Fruit fly (Drosophila melanogaster) whole organism, wandering third instar larva: Measurements from ENCODE around the gene TH1.

Experiments used
- Abd-B ChIP-seq: fragments of >200 bp; optimal IDR thresholded peaks from 2 replicates; lab custom pipeline; 2017; ENCODE audit warnings: missing biosample characterization, missing genetic modification characterization
- CG32264 ChIP-seq: fragments of 200-800 bp; sonication (Bioruptor generic); optimal IDR thresholded peaks from 2 replicates; lab custom pipeline; 2016; ENCODE audit warnings: missing biosample characterization, missing genetic modification characterization
- CG9705 ChIP-seq: fragments of 200-800 bp; sonication (Bioruptor generic); optimal IDR thresholded peaks from 2 replicates; lab custom pipeline; 2018; ENCODE audit warnings: missing biosample characterization, mild to moderate bottlenecking, missing genetic modification characterization
- CrebA ChIP-seq: fragments of 200-800 bp; sonication (Bioruptor generic); optimal IDR thresholded peaks from 2 replicates; lab custom pipeline; 2016; ENCODE audit warnings: missing biosample characterization, mild to moderate bottlenecking, missing genetic modification characterization, borderline replicate concordance
- Dfd ChIP-seq: fragments of >200 bp; optimal IDR thresholded peaks from 2 replicates; lab custom pipeline; 2017; ENCODE audit warnings: missing biosample characterization, missing genetic modification characterization
- Dif ChIP-seq: fragments of 200-275, 200-300 bp; sonication (Bioruptor generic); optimal IDR thresholded peaks from 2 replicates; lab custom pipeline; 2018; ENCODE audit warnings: missing biosample characterization, missing genetic modification characterization; ENCODE audit not compliant: partially characterized antibody
- GATAd ChIP-seq: sonication (Bioruptor generic); optimal IDR thresholded peaks from 2 replicates; lab custom pipeline; 2016; ENCODE audit warnings: missing biosample characterization, missing genetic modification characterization
- HLH106 ChIP-seq: fragments of 200-800 bp; optimal IDR thresholded peaks from 3 replicates; lab custom pipeline; 2019; ENCODE audit warnings: missing biosample characterization, mild to moderate bottlenecking, missing genetic modification characterization, moderate library complexity
- Hnf4 ChIP-seq: fragments of 200-800 bp; sonication (Bioruptor generic); optimal IDR thresholded peaks from 2 replicates; lab custom pipeline; 2016; ENCODE audit warnings: missing biosample characterization, mild to moderate bottlenecking, missing genetic modification characterization
- Hr78 ChIP-seq: fragments of >200 bp; optimal IDR thresholded peaks from 2 replicates; lab custom pipeline; 2017; ENCODE audit warnings: missing biosample characterization, missing genetic modification characterization
- Hr83 ChIP-seq: fragments of 200-300 bp; sonication (Bioruptor generic); optimal IDR thresholded peaks from 2 replicates; lab custom pipeline; 2016; ENCODE audit warnings: missing biosample characterization, mild to moderate bottlenecking, missing genetic modification characterization, moderate library complexity; ENCODE audit not compliant: poor library complexity, severe bottlenecking
- Jra ChIP-seq: sonication (Bioruptor generic); optimal IDR thresholded peaks from 2 replicates; lab custom pipeline; 2016; ENCODE audit warnings: missing biosample characterization, missing genetic modification characterization
- Mio ChIP-seq: sonication (Bioruptor generic); optimal IDR thresholded peaks from 2 replicates; lab custom pipeline; 2016; ENCODE audit warnings: missing biosample characterization, missing genetic modification characterization
- Myc ChIP-seq: fragments of >200 bp; optimal IDR thresholded peaks from 2 replicates; lab custom pipeline; 2017
- N ChIP-seq: fragments of >200 bp; optimal IDR thresholded peaks from 2 replicates; lab custom pipeline; 2018; ENCODE audit warnings: missing biosample characterization, missing external identifiers, missing genetic modification characterization
- OdsH ChIP-seq: fragments of 200-800 bp; sonication (Bioruptor generic); optimal IDR thresholded peaks from 2 replicates; lab custom pipeline; 2016; ENCODE audit warnings: missing biosample characterization, mild to moderate bottlenecking, missing genetic modification characterization
- Rel ChIP-seq, 2 experiments: fragments of 200-800 bp; sonication (Bioruptor generic) in 1 of 2; optimal IDR thresholded peaks; 2 replicates in 1 of 2; 3 replicates in 1 of 2; lab custom pipeline; 2016 to 2019; ENCODE audit warnings: mild to moderate bottlenecking in 2 of 2, missing biosample characterization in 2 of 2, missing genetic modification characterization in 2 of 2, moderate library complexity in 1 of 2
- Sp1 ChIP-seq: fragments of 200-800 bp; sonication (Bioruptor generic); optimal IDR thresholded peaks from 3 replicates; lab custom pipeline; 2019; ENCODE audit warnings: missing biosample characterization, mild to moderate bottlenecking, missing genetic modification characterization, moderate library complexity
- Vsx2 ChIP-seq: fragments of 200-300, 225-300 bp; sonication (Bioruptor generic); optimal IDR thresholded peaks from 2 replicates; lab custom pipeline; 2018; ENCODE audit warnings: missing biosample characterization, missing genetic modification characterization; ENCODE audit not compliant: partially characterized antibody
- br ChIP-seq: fragments of 200-800 bp; sonication (Bioruptor generic); optimal IDR thresholded peaks from 2 replicates; lab custom pipeline; 2016; ENCODE audit warnings: missing biosample characterization, missing genetic modification characterization
- brk ChIP-seq: fragments of 200-800 bp; sonication (Bioruptor generic); optimal IDR thresholded peaks from 2 replicates; lab custom pipeline; 2016; ENCODE audit warnings: missing biosample characterization, mild to moderate bottlenecking, missing genetic modification characterization
- dl ChIP-seq, 2 experiments: fragments of 175-275, 200-275 bp in 1 of 2; fragments of 200-275 bp in 1 of 2; sonication (Bioruptor generic); optimal IDR thresholded peaks; lab custom pipeline; 2018; ENCODE audit warnings: mild to moderate bottlenecking in 2 of 2, missing biosample characterization in 2 of 2, missing genetic modification characterization in 2 of 2, moderate library complexity in 2 of 2; ENCODE audit not compliant: partially characterized antibody in 2 of 2, insufficient read depth in 1 of 2
- dmrt93B ChIP-seq: fragments of 200-800 bp; sonication (Bioruptor generic); optimal IDR thresholded peaks from 2 replicates; lab custom pipeline; 2018; ENCODE audit warnings: missing biosample characterization, mild to moderate bottlenecking, missing genetic modification characterization
- dsf ChIP-seq: sonication (Bioruptor generic); optimal IDR thresholded peaks from 2 replicates; lab custom pipeline; 2016; ENCODE audit warnings: missing biosample characterization, missing genetic modification characterization, borderline replicate concordance
- ey ChIP-seq: fragments of 200-800 bp; sonication (Bioruptor generic); optimal IDR thresholded peaks from 2 replicates; lab custom pipeline; 2016; ENCODE audit warnings: missing biosample characterization, missing genetic modification characterization
- foxo ChIP-seq, 2 experiments: fragments of 200-800 bp; sonication (Bioruptor generic); optimal IDR thresholded peaks; 2 replicates in 1 of 2; 3 replicates in 1 of 2; lab custom pipeline; 2016 to 2017; ENCODE audit warnings: missing biosample characterization in 2 of 2, missing genetic modification characterization in 2 of 2
- fru ChIP-seq: fragments of 200-800 bp; sonication (Bioruptor generic); optimal IDR thresholded peaks from 3 replicates; lab custom pipeline; 2016; ENCODE audit warnings: missing biosample characterization, mild to moderate bottlenecking, missing genetic modification characterization
- h ChIP-seq: fragments of 200-800 bp; sonication (Bioruptor generic); optimal IDR thresholded peaks from 3 replicates; lab custom pipeline; 2016; ENCODE audit warnings: missing biosample characterization, mild to moderate bottlenecking, missing genetic modification characterization
- jim ChIP-seq: fragments of 175-275, 200-325 bp; sonication (Bioruptor generic); optimal IDR thresholded peaks from 2 replicates; lab custom pipeline; 2016; ENCODE audit warnings: missing biosample characterization, mild to moderate bottlenecking, missing genetic modification characterization
- lola ChIP-seq: fragments of >200 bp; optimal IDR thresholded peaks from 2 replicates; lab custom pipeline; 2017; ENCODE audit warnings: missing biosample characterization, missing genetic modification characterization
- pan ChIP-seq: fragments of >200 bp; optimal IDR thresholded peaks from 2 replicates; lab custom pipeline; 2017
- psq ChIP-seq: fragments of 200-800 bp; sonication (Bioruptor generic); optimal IDR thresholded peaks from 3 replicates; lab custom pipeline; 2017; ENCODE audit warnings: missing biosample characterization, mild to moderate bottlenecking, missing genetic modification characterization, moderate library complexity
- rgr ChIP-seq: fragments of 200-800 bp; sonication (Bioruptor generic); optimal IDR thresholded peaks from 3 replicates; lab custom pipeline; 2016; ENCODE audit warnings: missing biosample characterization, mild to moderate bottlenecking, missing genetic modification characterization
- sage ChIP-seq: fragments of 200-800 bp; sonication (Bioruptor generic); optimal IDR thresholded peaks from 2 replicates; lab custom pipeline; 2016; ENCODE audit warnings: missing biosample characterization, mild to moderate bottlenecking, missing genetic modification characterization
- sv ChIP-seq: fragments of 200-800 bp; sonication (Bioruptor generic); optimal IDR thresholded peaks from 3 replicates; lab custom pipeline; 2016; ENCODE audit warnings: missing biosample characterization, missing genetic modification characterization
- tai ChIP-seq: sonication (Bioruptor generic); optimal IDR thresholded peaks from 2 replicates; lab custom pipeline; 2016; ENCODE audit warnings: missing biosample characterization, missing genetic modification characterization
- usp ChIP-seq: fragments of >200 bp; optimal IDR thresholded peaks from 2 replicates; lab custom pipeline; 2017; ENCODE audit warnings: missing biosample characterization, missing genetic modification characterization
- woc ChIP-seq: sonication (Bioruptor generic); optimal IDR thresholded peaks from 2 replicates; lab custom pipeline; 2016; ENCODE audit warnings: missing biosample characterization, mild to moderate bottlenecking, missing genetic modification characterization

TH1 gene

DNA sequence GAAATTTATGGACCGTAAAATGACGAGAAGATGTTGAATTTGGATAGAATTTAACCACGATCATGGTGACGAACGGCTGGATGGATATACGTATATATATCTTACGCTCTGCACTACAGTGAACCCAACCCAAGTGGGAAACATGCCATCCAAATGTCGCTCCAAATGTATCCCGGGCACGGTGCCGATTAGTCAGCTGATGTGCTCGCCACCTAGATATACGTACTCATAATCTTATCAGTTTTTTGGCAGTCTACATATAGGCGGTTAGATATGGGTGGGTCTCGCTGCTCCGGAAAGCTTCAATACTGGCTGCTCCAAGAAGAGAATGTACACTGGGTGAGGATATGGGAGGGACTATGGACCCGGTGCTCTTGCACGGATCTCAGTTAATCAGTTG is 14.8 kb upstream of the TH1 start:
- no peak for TF ChIP-seq rgr (GFP tag; lab: Kevin White, UChicago)
- TF ChIP-seq dsf (GFP tag; lab: Kevin White, UChicago) = no peak
- no peak for TF ChIP-seq jim (GFP tag; lab: Kevin White, UChicago)
- no peak for TF ChIP-seq CrebA
- TF ChIP-seq h (GFP tag; lab: Kevin White, UChicago) = no peak
- TF ChIP-seq CG32264 (GFP tag; lab: Kevin White, UChicago) = no peak
- no peak for TF ChIP-seq GATAd
- no peak for TF ChIP-seq Sp1 (GFP tag; lab: Kevin White, UChicago)
- TF ChIP-seq Hr83 (GFP tag; lab: Kevin White, UChicago) = no peak
- TF ChIP-seq psq (GFP tag; lab: Kevin White, UChicago) = no peak
- TF ChIP-seq OdsH = no peak
- no peak for TF ChIP-seq sv (GFP tag; lab: Kevin White, UChicago)
- no peak for TF ChIP-seq Abd-B (GFP tag; lab: Kevin White, UChicago)
- no peak for TF ChIP-seq CG9705
- no peak for TF ChIP-seq Vsx2
- no peak for TF ChIP-seq dmrt93B
- TF ChIP-seq Jra (GFP tag; lab: Kevin White, UChicago) = no peak

dm6 chrX:16405209-16405608 is 14.0 kb upstream of the TH1 start, which contains the start of gene CG4301:
TSS of gene CG4301 (plus strand) at chrX:16405509.
- TF ChIP-seq jim (GFP tag; lab: Kevin White, UChicago) (no peak), ey (GFP tag; lab: Kevin White, UChicago) (no peak), Vsx2 (no peak), CG9705 (no peak), Myc (lab: Kevin White, UChicago) (no peak), Jra (GFP tag; lab: Kevin White, UChicago) (no peak), sv (GFP tag; lab: Kevin White, UChicago) (no peak), Dif (GFP tag; lab: Kevin White, UChicago) (no peak), HLH106 (tag; lab: Kevin White, UChicago) (no peak), usp (GFP tag; lab: Kevin White, UChicago) (no peak), dmrt93B (no peak), sage (no peak), pan (no peak)

dm6 chrX:16404803-16405202 is 13.6 kb upstream of the TH1 start, which contains the start of gene CG9981:
TSS of gene CG9981 (minus strand) at chrX:16405122.
- TF ChIP-seq sage (no peak), CrebA (no peak), Hr78 (GFP tag; lab: Kevin White, UChicago) (no peak), Rel (GFP tag; optimal IDR thresholded peaks at IDR 0.05; lab: Kevin White, UChicago) (no peak), Rel (tag; optimal IDR thresholded peaks at IDR 0.05; lab: Kevin White, UChicago) (peak; percentile 57)

DNA sequence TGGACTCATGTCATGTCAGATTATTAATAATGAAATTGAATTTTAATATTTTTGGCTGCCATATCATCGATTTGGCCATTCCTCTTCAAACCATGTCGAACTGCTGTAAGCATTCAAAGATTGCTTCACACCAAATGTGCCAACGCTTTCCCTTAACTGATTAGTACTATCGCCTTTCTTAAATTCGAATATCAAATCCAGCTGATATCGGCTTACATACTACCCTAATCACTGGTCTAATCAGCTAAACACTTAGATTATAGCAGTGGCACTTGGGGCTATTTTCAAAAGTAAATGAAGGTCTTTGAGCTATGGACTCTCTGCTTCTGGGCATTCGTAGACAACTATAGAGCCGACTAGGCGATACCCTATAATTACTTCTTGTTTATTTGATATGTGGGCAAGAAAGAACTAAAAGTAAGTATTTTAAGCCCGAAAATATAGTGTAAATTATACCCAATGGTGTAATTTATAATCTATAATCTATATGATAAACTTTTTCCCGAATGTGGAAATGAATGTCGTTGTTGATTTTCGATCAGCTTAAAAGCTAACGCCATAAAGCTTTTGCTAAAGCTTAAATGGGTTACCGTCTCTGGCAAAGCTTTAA is 12.7 kb upstream of the TH1 start:
- TF ChIP-seq Vsx2 = no peak
- no peak for TF ChIP-seq GATAd
- TF ChIP-seq h (GFP tag; lab: Kevin White, UChicago) = peak; percentile 82
- TF ChIP-seq lola (GFP tag; lab: Kevin White, UChicago) = no peak
- TF ChIP-seq rgr (GFP tag; lab: Kevin White, UChicago) = no peak
- no peak for TF ChIP-seq CrebA
- no peak for TF ChIP-seq Dif (GFP tag; lab: Kevin White, UChicago)
- peak; percentile 73 for TF ChIP-seq OdsH
- no peak for TF ChIP-seq pan
- no peak for TF ChIP-seq woc (GFP tag; lab: Kevin White, UChicago)
- TF ChIP-seq N (GFP tag; lab: Kevin White, UChicago) = no peak
- TF ChIP-seq sage = no peak
- no peak for TF ChIP-seq Dfd (GFP tag; lab: Kevin White, UChicago)
- no peak for TF ChIP-seq dsf (GFP tag; lab: Kevin White, UChicago)
- no peak for TF ChIP-seq Sp1 (GFP tag; lab: Kevin White, UChicago)
- TF ChIP-seq Hr78 (GFP tag; lab: Kevin White, UChicago) = no peak
- TF ChIP-seq Myc (lab: Kevin White, UChicago) = no peak
- TF ChIP-seq Abd-B (GFP tag; lab: Kevin White, UChicago) = no peak
- peak; percentile 44 for TF ChIP-seq psq (GFP tag; lab: Kevin White, UChicago)
- no peak for TF ChIP-seq brk (GFP tag; lab: Kevin White, UChicago)
- no peak for TF ChIP-seq Rel (GFP tag; optimal IDR thresholded peaks at IDR 0.05; lab: Kevin White, UChicago)
- TF ChIP-seq Rel (tag; optimal IDR thresholded peaks at IDR 0.05; lab: Kevin White, UChicago) = no peak
- no peak for TF ChIP-seq Hnf4 (GFP tag; lab: Kevin White, UChicago)
- TF ChIP-seq fru (GFP tag; lab: Kevin White, UChicago) = peak; percentile 77
- TF ChIP-seq HLH106 (tag; lab: Kevin White, UChicago) = peak; percentile 33
- no peak for TF ChIP-seq dmrt93B
- no peak for TF ChIP-seq jim (GFP tag; lab: Kevin White, UChicago)
- TF ChIP-seq CG32264 (GFP tag; lab: Kevin White, UChicago) = peak; percentile 40
- TF ChIP-seq Jra (GFP tag; lab: Kevin White, UChicago) = no peak
- no peak for TF ChIP-seq Hr83 (GFP tag; lab: Kevin White, UChicago)
- peak; percentile 56 for TF ChIP-seq br (GFP tag; lab: Kevin White, UChicago)
- peak in 1 of 2 experiments; percentile 73 for TF ChIP-seq foxo (GFP tag; optimal IDR thresholded peaks at IDR 0.05; lab: Kevin White, UChicago)
- TF ChIP-seq CG9705 = no peak
- TF ChIP-seq dl (GFP tag; optimal IDR thresholded peaks at IDR 0.05; lab: Kevin White, UChicago; ENCODE audit: insufficient read depth in 1 of 2, partially characterized antibody in 2 of 2) = no peak
- no peak for TF ChIP-seq tai (GFP tag; lab: Kevin White, UChicago)
- peak; percentile 64 for TF ChIP-seq ey (GFP tag; lab: Kevin White, UChicago)
- no peak for TF ChIP-seq Mio (GFP tag; lab: Kevin White, UChicago)
- no peak for TF ChIP-seq usp (GFP tag; lab: Kevin White, UChicago)
- peak; percentile 61 for TF ChIP-seq sv (GFP tag; lab: Kevin White, UChicago)
